Worm (Caenorhabditis elegans): ENCODE results near the gene srbc-76.
"Not testable (repeated sequence)": the region's sequence is repeated elsewhere in the genome, so short reads cannot be mapped to it uniquely, and the experiment has no call there.

ce11 chrV:15256669-15257068 is 4.5 kb downstream of the srbc-76 start, which contains the start of gene srsx-39:
- not testable (repeated sequence) for TF ChIP-seq ztf-23 (GFP tag; IDR thresholded peaks at IDR 0.05); med-1 (GFP tag; optimal IDR thresholded peaks at IDR 0.05; ENCODE audit: insufficient read depth); klf-2 (GFP tag; conservative IDR thresholded peaks at IDR 0.05); flt-1 (GFP tag; IDR thresholded peaks at IDR 0.05); T22C8.4 (GFP tag; IDR thresholded peaks at IDR 0.05); tab-1 (GFP tag; IDR thresholded peaks at IDR 0.05); ztf-29 (GFP tag; IDR thresholded peaks at IDR 0.05); cog-1 (tag; optimal IDR thresholded peaks at IDR 0.05)
